Worm (Caenorhabditis elegans): ENCODE data around the gene C47A10.12.

C47A10.12 gene

ce11 chrV:17777624-17778023, at the start of gene C47A10.12:
Gene C47A10.12, plus strand, starts transcription at chrV:17777924.
- TF ChIP-seq tbx-2 (tag; optimal IDR thresholded peaks at IDR 0.05), result no peak
- TF ChIP-seq pha-4 (tag; optimal IDR thresholded peaks at IDR 0.05), result no peak
- TF ChIP-seq ama-1 (optimal IDR thresholded peaks at IDR 0.05), result no peak
- TF ChIP-seq egl-5 (tag; optimal IDR thresholded peaks at IDR 0.05), result no peak
- TF ChIP-seq ZK546.5 (tag; optimal IDR thresholded peaks at IDR 0.05), result no peak

- TF ChIP-seq fkh-2 (tag; optimal IDR thresholded peaks at IDR 0.05) (no peak), mml-1 (tag; optimal IDR thresholded peaks at IDR 0.05) (no peak), nhr-25 (tag; optimal IDR thresholded peaks at IDR 0.05) (no peak), nfya-1 (tag; optimal IDR thresholded peaks at IDR 0.05; ENCODE audit: insufficient read depth) (no peak), unc-62 (GFP tag; optimal IDR thresholded peaks at IDR 0.05) (no peak), ZK546.5 (tag; optimal IDR thresholded peaks at IDR 0.05) (no peak), unc-39 (tag; optimal IDR thresholded peaks at IDR 0.05) (no peak), nhr-11 (tag; optimal IDR thresholded peaks at IDR 0.05) (no peak), eor-1 (tag; optimal IDR thresholded peaks at IDR 0.05) (no peak), fos-1 (tag; optimal IDR thresholded peaks at IDR 0.05) (no peak), nhr-76 (tag; optimal IDR thresholded peaks at IDR 0.05) (no peak), nhr-43 (tag; optimal IDR thresholded peaks at IDR 0.05; ENCODE audit: poor library complexity, severe bottlenecking) (no peak), ama-1 (optimal IDR thresholded peaks at IDR 0.05) (no peak), elt-1 (tag; optimal IDR thresholded peaks at IDR 0.05) (no peak)
These were observed 49.4 kb upstream of the C47A10.12 start for ce11 chrV:17728336-17728735.

- TF ChIP-seq ceh-9 (tag; optimal IDR thresholded peaks at IDR 0.05), result no peak
- no peak for TF ChIP-seq pqm-1 (tag; optimal IDR thresholded peaks at IDR 0.05)
- no peak for TF ChIP-seq sea-2 (GFP tag; optimal IDR thresholded peaks at IDR 0.05)
- peak; percentile 51 for TF ChIP-seq lin-39 (tag; optimal IDR thresholded peaks at IDR 0.05)
- TF ChIP-seq nhr-11 (tag; optimal IDR thresholded peaks at IDR 0.05), result peak; percentile 58
- TF ChIP-seq hmg-11 (tag; optimal IDR thresholded peaks at IDR 0.05), result no peak
- no peak for TF ChIP-seq nhr-23 (tag; optimal IDR thresholded peaks at IDR 0.05)
- peak; percentile 57 for TF ChIP-seq egl-5 (tag; optimal IDR thresholded peaks at IDR 0.05)
These were observed 49.0 kb upstream of the C47A10.12 start for ce11 chrV:17728757-17729156.

- TF ChIP-seq nfya-1 (tag; optimal IDR thresholded peaks at IDR 0.05; ENCODE audit: insufficient read depth), result no peak
- TF ChIP-seq eor-1 (tag; optimal IDR thresholded peaks at IDR 0.05), result no peak
- TF ChIP-seq lsy-12 (tag; optimal IDR thresholded peaks at IDR 0.05), result no peak
- no peak for TF ChIP-seq egl-27 (tag; optimal IDR thresholded peaks at IDR 0.05)
- TF ChIP-seq sea-2 (GFP tag; optimal IDR thresholded peaks at IDR 0.05), result no peak
- TF ChIP-seq nhr-12 (tag; optimal IDR thresholded peaks at IDR 0.05), result no peak
- no peak for TF ChIP-seq nhr-43 (tag; optimal IDR thresholded peaks at IDR 0.05; ENCODE audit: poor library complexity, severe bottlenecking)
- TF ChIP-seq ceh-16 (tag; optimal IDR thresholded peaks at IDR 0.05), result no peak
These were observed 45.2 kb upstream of the C47A10.12 start, which contains the start of gene twk-42 for ce11 chrV:17732516-17732915. Gene twk-42, minus strand, starts transcription at chrV:17732616.

- TF ChIP-seq nhr-12 (tag; optimal IDR thresholded peaks at IDR 0.05), result no peak
- TF ChIP-seq zag-1 (tag; optimal IDR thresholded peaks at IDR 0.05), result no peak
- TF ChIP-seq mdl-1 (tag; optimal IDR thresholded peaks at IDR 0.05), result no peak
- TF ChIP-seq fkh-2 (tag; optimal IDR thresholded peaks at IDR 0.05), result no peak
- TF ChIP-seq unc-39 (tag; optimal IDR thresholded peaks at IDR 0.05), result no peak
- TF ChIP-seq egl-5 (tag; optimal IDR thresholded peaks at IDR 0.05), result no peak
- TF ChIP-seq R02D3.7 (tag; optimal IDR thresholded peaks at IDR 0.05), result no peak
- TF ChIP-seq elt-1 (tag; optimal IDR thresholded peaks at IDR 0.05), result no peak
- no peak for TF ChIP-seq sea-2 (GFP tag; optimal IDR thresholded peaks at IDR 0.05)
- no peak for TF ChIP-seq fos-1 (tag; optimal IDR thresholded peaks at IDR 0.05)
- TF ChIP-seq egl-27 (tag; optimal IDR thresholded peaks at IDR 0.05), result no peak
- no peak for TF ChIP-seq nfya-1 (tag; optimal IDR thresholded peaks at IDR 0.05; ENCODE audit: insufficient read depth)
These were observed 37.9 kb upstream of the C47A10.12 start, which contains the start of gene cutl-4 for ce11 chrV:17739801-17740200. Gene cutl-4, minus strand, starts transcription at chrV:17739901.

ce11 chrV:17743802-17744201, 33.9 kb upstream of the C47A10.12 start:
- no peak for TF ChIP-seq sea-2 (GFP tag; optimal IDR thresholded peaks at IDR 0.05)
- no peak for TF ChIP-seq ztf-11 (tag; optimal IDR thresholded peaks at IDR 0.05)
- no peak for TF ChIP-seq snpc-4 (tag; optimal IDR thresholded peaks at IDR 0.05)
- TF ChIP-seq mdl-1 (tag; optimal IDR thresholded peaks at IDR 0.05), result no peak
- no peak for TF ChIP-seq pha-4 (tag; optimal IDR thresholded peaks at IDR 0.05)
- no peak for TF ChIP-seq ceh-28 (tag; optimal IDR thresholded peaks at IDR 0.05)
- no peak for TF ChIP-seq nhr-67 (tag; optimal IDR thresholded peaks at IDR 0.05)
- TF ChIP-seq hmg-11 (tag; optimal IDR thresholded peaks at IDR 0.05), result no peak
- TF ChIP-seq lin-39 (tag; optimal IDR thresholded peaks at IDR 0.05), result no peak
- no peak for TF ChIP-seq nhr-11 (tag; optimal IDR thresholded peaks at IDR 0.05)
- no peak for TF ChIP-seq egl-27 (tag; optimal IDR thresholded peaks at IDR 0.05)
- no peak for TF ChIP-seq nhr-43 (tag; optimal IDR thresholded peaks at IDR 0.05; ENCODE audit: poor library complexity, severe bottlenecking)
- TF ChIP-seq ama-1 (optimal IDR thresholded peaks at IDR 0.05), result no peak
- no peak for TF ChIP-seq nfya-1 (tag; optimal IDR thresholded peaks at IDR 0.05; ENCODE audit: insufficient read depth)
- no peak for TF ChIP-seq ztf-4 (tag; optimal IDR thresholded peaks at IDR 0.05)
- TF ChIP-seq ceh-9 (tag; optimal IDR thresholded peaks at IDR 0.05), result no peak
- no peak for TF ChIP-seq fos-1 (tag; optimal IDR thresholded peaks at IDR 0.05)
- TF ChIP-seq nhr-77 (tag; optimal IDR thresholded peaks at IDR 0.05), result no peak
- no peak for TF ChIP-seq nhr-76 (tag; optimal IDR thresholded peaks at IDR 0.05)
